Worm (Caenorhabditis elegans) whole organism, young adult: Measurements from ENCODE around the gene nhr-19.

ENCODE experiments used
- F49E8.2 ChIP-seq: sonication (generic microtip); optimal IDR thresholded peaks from 3 replicates; lab custom pipeline; 2017; ENCODE audit warnings: missing genetic modification characterization, mild to moderate bottlenecking, missing compliant biosample characterization, antibody characterized with exemption, moderate library complexity; ENCODE audit not compliant: insufficient read depth
- lin-54 ChIP-seq: fragments of 200-800 bp; sonication (Bioruptor generic); optimal IDR thresholded peaks from 2 replicates; lab custom pipeline; 2018; ENCODE audit warnings: mild to moderate bottlenecking, missing genetic modification characterization, missing compliant biosample characterization
- lsl-1 ChIP-seq: fragments of 200-800 bp; sonication (Bioruptor generic); optimal IDR thresholded peaks from 2 replicates; lab custom pipeline; 2018; ENCODE audit warnings: mild to moderate bottlenecking, missing genetic modification characterization, moderate library complexity, missing compliant biosample characterization
- snpc-1.1 ChIP-seq: sonication (generic microtip); optimal IDR thresholded peaks from 2 replicates; lab custom pipeline; 2017; ENCODE audit warnings: missing genetic modification characterization, mild to moderate bottlenecking, missing compliant biosample characterization, antibody characterized with exemption, moderate library complexity, missing genotype, missing genetic modification reagents; ENCODE audit not compliant: insufficient read depth
- ztf-18 ChIP-seq: sonication (generic microtip); optimal IDR thresholded peaks from 2 replicates; lab custom pipeline; 2016; ENCODE audit warnings: missing genotype, mild to moderate bottlenecking, missing genetic modification characterization, missing compliant biosample characterization

- TF ChIP-seq F49E8.2 (tag; lab: Kevin White, UChicago) (peak; percentile 11), lin-54 (GFP tag; lab: Kevin White, UChicago) (peak; percentile 80), ztf-18 (tag; lab: Kevin White, UChicago) (no peak), snpc-1.1 (tag; lab: Kevin White, UChicago) (no peak), lsl-1 (GFP tag; lab: Kevin White, UChicago) (peak; percentile 96)
Observed at ce11 chrII:9646928-9647838, 41.9 kb upstream of the nhr-19 start, which contains the start of gene sqv-8.
